Fruit fly (Drosophila melanogaster) Kc167 (cell line): ENCODE measurements around the gene CG14662.

Source experiments
- Sin3A ChIP-seq: fragments of >200 bp; optimal IDR thresholded peaks from 2 replicates; lab custom pipeline; 2018; ENCODE audit warnings: missing external identifiers
- psq ChIP-seq: fragments of >200 bp; optimal IDR thresholded peaks from 2 replicates; lab custom pipeline; 2017; ENCODE audit warnings: missing external identifiers

DNA sequence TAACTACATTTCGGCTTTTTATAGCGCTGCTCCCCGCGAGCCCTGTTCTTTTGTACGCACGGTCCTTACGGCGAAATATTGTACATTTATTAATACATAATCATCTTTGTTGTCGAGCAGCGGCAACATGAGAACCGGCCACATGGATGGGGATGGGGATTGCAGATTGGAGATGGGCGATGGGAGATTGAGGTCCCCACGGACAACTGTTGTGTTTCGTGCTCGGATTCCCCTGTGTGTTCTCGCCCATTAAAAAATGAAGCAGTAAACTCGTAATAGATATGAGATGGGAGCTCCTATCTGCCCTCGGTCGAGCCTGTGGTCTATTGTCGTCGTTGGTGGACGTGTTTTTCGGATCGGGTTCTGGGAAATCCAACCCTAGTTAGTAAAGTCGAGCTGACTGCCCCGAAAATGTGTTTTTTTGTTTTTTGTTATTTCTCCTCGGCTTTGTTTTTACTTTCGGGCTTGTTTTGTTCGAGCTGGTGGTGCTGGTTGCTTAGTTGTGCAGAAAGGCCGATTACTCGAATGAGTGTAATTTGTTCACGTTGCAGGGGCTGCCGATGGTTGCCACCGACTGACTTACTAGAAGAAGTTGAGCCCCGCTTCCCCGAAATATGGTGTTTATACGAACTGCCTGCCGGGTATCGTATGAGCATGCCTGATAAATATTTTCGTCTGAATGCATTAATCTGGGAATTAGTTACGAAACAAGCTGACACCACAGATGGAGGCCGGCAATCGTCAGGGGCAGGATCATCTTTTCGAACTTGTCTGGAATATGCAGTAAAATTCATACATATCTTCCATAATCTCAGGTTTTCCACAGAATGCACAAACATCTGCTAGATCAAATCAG is 41.6 kb upstream of the CG14662 start:
- TF ChIP-seq psq (lab: Kevin White, UChicago) (no peak), Sin3A (lab: Kevin White, UChicago) (no peak)
